Fruit fly (Drosophila melanogaster): ENCODE results near the gene Jon99Fi.

Gene Jon99Fi

DNA sequence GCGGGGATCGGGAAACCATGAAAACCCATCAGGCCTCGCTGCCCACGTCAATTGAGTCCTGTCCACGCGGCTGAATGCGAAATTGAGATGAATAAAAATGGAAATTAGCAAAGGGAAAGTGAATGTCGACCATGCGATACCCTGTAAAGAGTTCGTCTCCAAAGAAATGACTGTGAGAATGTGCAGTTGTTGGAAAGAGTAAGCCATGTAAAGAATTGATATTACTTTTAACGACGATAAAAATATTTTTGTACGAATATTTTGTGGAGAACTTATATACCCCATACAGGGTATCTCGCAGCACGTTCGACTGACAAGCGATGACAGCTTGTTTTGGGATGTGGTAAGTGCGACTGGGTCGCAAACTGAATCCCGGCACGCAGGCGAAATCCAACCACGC lies 12.4 kb downstream of the Jon99Fi start (continued):
- TF ChIP-seq Ptx1 (GFP tag; IDR thresholded peaks at IDR 0.05), result peak; percentile 55; the same call in 1 of the 2 replicates
- no peak for TF ChIP-seq ranshi (GFP tag; IDR thresholded peaks at IDR 0.05)
- peak; percentile 54 for TF ChIP-seq Sox102F (GFP tag; optimal IDR thresholded peaks at IDR 0.05)
- TF ChIP-seq Gug (GFP tag; IDR thresholded peaks at IDR 0.05), result no peak
- no peak for TF ChIP-seq al (GFP tag; IDR thresholded peaks at IDR 0.05)
- no peak for TF ChIP-seq Vsx1 (GFP tag; optimal IDR thresholded peaks at IDR 0.05)
- peak; percentile 7 for TF ChIP-seq Dip3 (GFP tag; optimal IDR thresholded peaks at IDR 0.05)
- TF ChIP-seq zen (tag; optimal IDR thresholded peaks at IDR 0.05), result peak; percentile 77
- peak; percentile 9 for TF ChIP-seq CG9817 (tag; optimal IDR thresholded peaks at IDR 0.05)
- no peak for TF ChIP-seq ro (GFP tag; IDR thresholded peaks at IDR 0.05)
- TF ChIP-seq BEAF-32 (GFP tag; optimal IDR thresholded peaks at IDR 0.05), result no peak
- TF ChIP-seq CG4282 (GFP tag; optimal IDR thresholded peaks at IDR 0.05), result no peak
- no peak for TF ChIP-seq Awh (GFP tag; IDR thresholded peaks at IDR 0.05)
- no peak for TF ChIP-seq lov (optimal IDR thresholded peaks at IDR 0.05)
- TF ChIP-seq lov (GFP tag; IDR thresholded peaks at IDR 0.05), result peak; percentile 57; the same call in 1 of the 3 replicates
- no peak for TF ChIP-seq CG10267 (tag; optimal IDR thresholded peaks at IDR 0.05)
- TF ChIP-seq Myb (GFP tag; optimal IDR thresholded peaks at IDR 0.05), result peak; percentile 1
- no peak for TF ChIP-seq CG5180 (GFP tag; optimal IDR thresholded peaks at IDR 0.05)
- TF ChIP-seq CG15601 (tag; optimal IDR thresholded peaks at IDR 0.05), result no peak
- no peak for TF ChIP-seq CG11247 (GFP tag; IDR thresholded peaks at IDR 0.05)
- TF ChIP-seq bigmax (GFP tag; optimal IDR thresholded peaks at IDR 0.05), result no peak
- peak; percentile 38; the same call in 1 of the 2 replicates for TF ChIP-seq CG6689 (GFP tag; IDR thresholded peaks at IDR 0.05)
- TF ChIP-seq klu (GFP tag; IDR thresholded peaks at IDR 0.05), result no peak
- no peak for TF ChIP-seq CG3838 (GFP tag; optimal IDR thresholded peaks at IDR 0.05)
- peak; percentile 58 for TF ChIP-seq CG17328 (GFP tag; IDR thresholded peaks at IDR 0.05)
- TF ChIP-seq CG14014 (GFP tag; IDR thresholded peaks at IDR 0.05), result no peak
- TF ChIP-seq vvl (GFP tag; IDR thresholded peaks at IDR 0.05), result peak; percentile 65
- no peak for TF ChIP-seq HLH4C (GFP tag; IDR thresholded peaks at IDR 0.05; ENCODE audit: partially characterized antibody)
- no peak for TF ChIP-seq CG2875 (GFP tag; optimal IDR thresholded peaks at IDR 0.05)
- peak; percentile 4 for TF ChIP-seq Dad (GFP tag; optimal IDR thresholded peaks at IDR 0.05)
- TF ChIP-seq Ravus (GFP tag; IDR thresholded peaks at IDR 0.05), result no peak
- TF ChIP-seq H15 (GFP tag; IDR thresholded peaks at IDR 0.05), result no peak
- TF ChIP-seq CG3726 (GFP tag; IDR thresholded peaks at IDR 0.05), result no peak
- no peak for TF ChIP-seq CG3407 (GFP tag; optimal IDR thresholded peaks at IDR 0.05)
- no peak for TF ChIP-seq CG32767 (GFP tag; IDR thresholded peaks at IDR 0.05)
- peak; percentile 9 for TF ChIP-seq ewg (GFP tag; optimal IDR thresholded peaks at IDR 0.05)
- TF ChIP-seq h (optimal IDR thresholded peaks at IDR 0.05), result no peak
- TF ChIP-seq MESR4 (GFP tag; optimal IDR thresholded peaks at IDR 0.05), result no peak
- TF ChIP-seq eve (GFP tag; optimal IDR thresholded peaks at IDR 0.05), result no peak
- peak; percentile 39 for TF ChIP-seq tio (GFP tag; optimal IDR thresholded peaks at IDR 0.05)
- TF ChIP-seq CG17385 (GFP tag; optimal IDR thresholded peaks at IDR 0.05), result no peak
- TF ChIP-seq slp2 (GFP tag; optimal IDR thresholded peaks at IDR 0.05), result no peak
- no peak for TF ChIP-seq CG17186 (GFP tag; optimal IDR thresholded peaks at IDR 0.05)
- no peak for TF ChIP-seq CG4854 (GFP tag; optimal IDR thresholded peaks at IDR 0.05)
- TF ChIP-seq HHEX (GFP tag; optimal IDR thresholded peaks at IDR 0.05), result peak; percentile 10
- TF ChIP-seq cas (GFP tag; IDR thresholded peaks at IDR 0.05), result no peak
- TF ChIP-seq Taf1 (GFP tag; IDR thresholded peaks at IDR 0.05), result no peak
- TF ChIP-seq HmgD (GFP tag; optimal IDR thresholded peaks at IDR 0.05), result no peak
- peak; percentile 26 for TF ChIP-seq CG7786 (GFP tag; optimal IDR thresholded peaks at IDR 0.05)
- TF ChIP-seq abd-A (tag; optimal IDR thresholded peaks at IDR 0.05), result no peak
- peak; percentile 11 for TF ChIP-seq jumu (GFP tag; optimal IDR thresholded peaks at IDR 0.05)
- TF ChIP-seq insv (GFP tag; optimal IDR thresholded peaks at IDR 0.05), result no peak
- TF ChIP-seq dysf (GFP tag; IDR thresholded peaks at IDR 0.05), result peak; percentile 57; the same call in 2 of the 3 replicates
